Fruit fly (Drosophila melanogaster): ENCODE data around the gene VhaM9.7-a.

VhaM9.7-a gene

dm6 chr3L:4259102-4259558 is 3.4 kb upstream of the VhaM9.7-a start, which contains the start of the genes CG15011 and CG1309 (continued):
- TF ChIP-seq dm (GFP tag; optimal IDR thresholded peaks at IDR 0.05) (peak; percentile 82), fd96Cb (tag; optimal IDR thresholded peaks at IDR 0.05) (peak; percentile 77), Bgb (GFP tag; IDR thresholded peaks at IDR 0.05; ENCODE audit: partially characterized antibody) (no peak; the same call in 1 of the 2 replicates), CG11093 (GFP tag; IDR thresholded peaks at IDR 0.05) (no peak; the same call in 2 of the 3 replicates), eyg (GFP tag; optimal IDR thresholded peaks at IDR 0.05) (peak; percentile 66), CG6683 (GFP tag; optimal IDR thresholded peaks at IDR 0.05) (peak; percentile 49), CG16863 (GFP tag; optimal IDR thresholded peaks at IDR 0.05) (peak; percentile 83), croc (GFP tag; conservative IDR thresholded peaks at IDR 0.05) (peak; percentile 59), Mes4 (GFP tag; optimal IDR thresholded peaks at IDR 0.05) (peak; percentile 80), stc (GFP tag; IDR thresholded peaks at IDR 0.05) (no peak), CG12942 (GFP tag; optimal IDR thresholded peaks at IDR 0.05) (peak; percentile 60), GATAe (GFP tag; conservative IDR thresholded peaks at IDR 0.05) (peak; percentile 66), crp (GFP tag; optimal IDR thresholded peaks at IDR 0.05) (peak; percentile 72 to 87), Bteb2 (GFP tag; optimal IDR thresholded peaks at IDR 0.05) (peak; percentile 86), CG12391 (tag; optimal IDR thresholded peaks at IDR 0.05) (peak; percentile 93), CG16813 (GFP tag; IDR thresholded peaks at IDR 0.05; ENCODE audit: partially characterized antibody) (no peak), run (tag; optimal IDR thresholded peaks at IDR 0.05) (peak; percentile 39), CG34422 (GFP tag; IDR thresholded peaks at IDR 0.05) (peak; percentile 82), hbn (GFP tag; IDR thresholded peaks at IDR 0.05; ENCODE audit: partially characterized antibody) (no peak), HmgD (GFP tag; optimal IDR thresholded peaks at IDR 0.05) (peak; percentile 72), CG12769 (tag; optimal IDR thresholded peaks at IDR 0.05) (peak; percentile 94), Stat92E (GFP tag; optimal IDR thresholded peaks at IDR 0.05) (peak in 1 of 3 experiments; percentile 35), btn (GFP tag; optimal IDR thresholded peaks at IDR 0.05) (peak; percentile 59), CG10979 (tag; optimal IDR thresholded peaks at IDR 0.05) (peak; percentile 81), CG15479 (GFP tag; optimal IDR thresholded peaks at IDR 0.05) (no peak), MESR4 (GFP tag; optimal IDR thresholded peaks at IDR 0.05) (peak; percentile 63), CG10959 (GFP tag; IDR thresholded peaks at IDR 0.05) (peak; percentile 22; the same call in 1 of the 2 replicates), CG2712 (tag; optimal IDR thresholded peaks at IDR 0.05) (peak; percentile 90), Ets65A (GFP tag) (peak; percentile 99), pzg (GFP tag; optimal IDR thresholded peaks at IDR 0.05) (peak; percentile 65), ftz-f1 (GFP tag; optimal IDR thresholded peaks at IDR 0.05) (no peak), slp2 (GFP tag; optimal IDR thresholded peaks at IDR 0.05) (peak; percentile 78), trem (tag; optimal IDR thresholded peaks at IDR 0.05) (peak; percentile 93), corto (GFP tag; optimal IDR thresholded peaks at IDR 0.05) (no peak), CG1024 (GFP tag; IDR thresholded peaks at IDR 0.05) (no peak), ac (GFP tag; optimal IDR thresholded peaks at IDR 0.05) (peak; percentile 12), CG8924 (tag; optimal IDR thresholded peaks at IDR 0.05) (peak; percentile 84), CG6689 (GFP tag; IDR thresholded peaks at IDR 0.05) (peak; percentile 70), CG1233 (GFP tag; optimal IDR thresholded peaks at IDR 0.05) (peak; percentile 71), Doc2 (GFP tag; IDR thresholded peaks at IDR 0.05) (no peak), CG13287 (GFP tag; IDR thresholded peaks at IDR 0.05; ENCODE audit: partially characterized antibody) (peak; percentile 64; the same call in 1 of the 2 replicates), Six4 (GFP tag; optimal IDR thresholded peaks at IDR 0.05) (peak; percentile 79), grn (GFP tag; optimal IDR thresholded peaks at IDR 0.05) (peak; percentile 50), ewg (GFP tag; optimal IDR thresholded peaks at IDR 0.05) (peak; percentile 42), lbe (GFP tag; optimal IDR thresholded peaks at IDR 0.05) (peak; percentile 70), gem (tag; optimal IDR thresholded peaks at IDR 0.05) (peak; percentile 91), phol (tag; optimal IDR thresholded peaks at IDR 0.05) (peak; percentile 87), CG10654 (GFP tag; optimal IDR thresholded peaks at IDR 0.05) (peak; percentile 80), Atf6 (GFP tag; IDR thresholded peaks at IDR 0.05) (peak; percentile 70; the same call in 1 of the 2 replicates), CG7928 (GFP tag; optimal IDR thresholded peaks at IDR 0.05) (peak; percentile 100)
